Fruit fly (Drosophila melanogaster) Kc167 (cell line): ENCODE results near the gene Srr.

ENCODE experiments used
- Myc ChIP-seq: fragments of >200 bp; optimal IDR thresholded peaks from 2 replicates; lab custom pipeline; 2017; ENCODE audit warnings: missing external identifiers
- Sin3A ChIP-seq: fragments of >200 bp; optimal IDR thresholded peaks from 2 replicates; lab custom pipeline; 2018; ENCODE audit warnings: missing external identifiers
- h ChIP-seq: fragments of >200 bp; optimal IDR thresholded peaks from 3 replicates; lab custom pipeline; 2018; ENCODE audit warnings: missing external identifiers
- insv ChIP-seq: fragments of >200 bp; optimal IDR thresholded peaks from 3 replicates; lab custom pipeline; 2018; ENCODE audit warnings: missing external identifiers
- psq ChIP-seq: fragments of >200 bp; optimal IDR thresholded peaks from 2 replicates; lab custom pipeline; 2017; ENCODE audit warnings: missing external identifiers
- ttk ChIP-seq: sonication (Bioruptor generic); optimal IDR thresholded peaks from 2 replicates; lab custom pipeline; 2017; ENCODE audit warnings: missing external identifiers

The Srr gene

dm6 chr3R:9376789-9377188 lies 11.6 kb downstream of the Srr start:
- TF ChIP-seq h (lab: Kevin White, UChicago) (no peak), insv (lab: Kevin White, UChicago) (no peak), Sin3A (no peak), Myc (no peak), psq (lab: Kevin White, UChicago) (no peak), ttk (no peak)

DNA sequence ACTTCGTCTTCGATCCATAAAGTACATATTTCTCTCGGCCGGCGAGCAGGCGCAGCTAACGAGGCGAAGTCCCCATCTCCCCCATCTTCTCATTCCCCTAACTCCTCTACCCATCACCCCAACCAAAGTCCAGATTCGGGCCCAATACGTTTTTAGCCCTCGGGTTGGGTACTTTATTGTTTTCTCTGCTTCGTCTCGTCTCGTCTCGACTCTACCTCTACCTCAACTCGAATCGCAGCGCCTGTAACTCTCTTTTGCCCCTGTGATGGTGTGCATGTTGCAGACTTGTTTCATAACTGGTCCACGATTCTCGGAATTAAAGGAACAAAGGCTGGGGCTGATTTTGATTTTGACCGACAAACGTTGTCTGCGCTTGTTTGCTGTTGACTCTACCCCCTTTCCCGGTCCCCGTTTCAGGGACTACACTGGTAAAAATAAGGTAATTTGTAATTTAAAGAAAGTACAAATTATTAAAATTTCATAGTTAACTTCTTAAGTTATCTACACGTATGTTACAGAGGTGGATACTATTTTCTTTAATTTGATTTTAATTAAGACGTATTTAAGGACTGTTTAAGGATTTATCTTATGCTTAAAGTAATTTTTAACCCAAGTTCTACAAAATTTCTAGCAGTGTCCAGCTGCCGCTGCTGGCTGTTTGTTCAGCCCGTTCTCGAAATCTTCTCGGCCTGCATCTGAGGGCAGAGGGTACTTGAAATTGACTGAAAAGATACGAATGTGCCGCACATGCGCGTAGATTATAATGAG lies 13.6 kb downstream of the Srr start:
- TF ChIP-seq insv (lab: Kevin White, UChicago): no peak
- no peak for TF ChIP-seq Sin3A

dm6 chr3R:9380970-9381369 lies 15.8 kb downstream of the Srr start:
- TF ChIP-seq psq (lab: Kevin White, UChicago): no peak
- no peak for TF ChIP-seq h (lab: Kevin White, UChicago)
- no peak for TF ChIP-seq ttk
- no peak for TF ChIP-seq insv (lab: Kevin White, UChicago)
- TF ChIP-seq Myc: no peak
- no peak for TF ChIP-seq Sin3A

dm6 chr3R:9385987-9386386 lies 20.8 kb downstream of the Srr start:
- TF ChIP-seq psq (lab: Kevin White, UChicago): no peak
- TF ChIP-seq insv (lab: Kevin White, UChicago): no peak
- TF ChIP-seq ttk: no peak
- no peak for TF ChIP-seq h (lab: Kevin White, UChicago)
- TF ChIP-seq Sin3A: no peak
- TF ChIP-seq Myc: no peak

dm6 chr3R:9387634-9388033 lies 22.4 kb downstream of the Srr start:
- TF ChIP-seq insv (lab: Kevin White, UChicago) (no peak), psq (lab: Kevin White, UChicago) (no peak), ttk (no peak), Sin3A (no peak), Myc (no peak), h (lab: Kevin White, UChicago) (no peak)

- TF ChIP-seq ttk (no peak), insv (lab: Kevin White, UChicago) (no peak), h (lab: Kevin White, UChicago) (no peak), Sin3A (no peak), psq (lab: Kevin White, UChicago) (no peak), Myc (no peak)
Observed at dm6 chr3R:9388321-9388720, 23.1 kb downstream of the Srr start.

dm6 chr3R:9388972-9389371 lies 23.8 kb downstream of the Srr start:
- TF ChIP-seq Myc (no peak), h (lab: Kevin White, UChicago) (no peak), ttk (no peak), Sin3A (no peak), insv (lab: Kevin White, UChicago) (no peak), psq (lab: Kevin White, UChicago) (no peak)

DNA sequence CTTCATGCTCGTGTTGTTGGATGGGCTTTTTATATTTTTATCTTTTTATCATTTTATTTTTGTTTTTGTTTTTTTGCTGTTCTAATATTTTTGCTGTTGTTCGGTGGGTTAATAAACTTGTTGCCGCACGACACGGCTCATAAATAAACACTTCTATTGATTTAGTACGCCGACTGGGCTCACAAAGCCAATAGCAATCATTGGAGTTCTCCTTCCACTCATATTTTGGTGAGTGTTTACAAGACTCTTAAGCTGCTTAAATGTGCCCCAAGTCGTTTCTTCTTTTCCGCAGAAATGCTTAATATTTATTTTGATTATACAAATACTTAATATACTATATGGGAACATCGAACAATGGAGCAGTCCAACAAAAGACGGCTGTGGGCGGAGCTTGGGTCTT lies 25.0 kb downstream of the Srr start:
- no peak for TF ChIP-seq Myc
- TF ChIP-seq h (lab: Kevin White, UChicago): no peak
- TF ChIP-seq Sin3A: no peak
- TF ChIP-seq insv (lab: Kevin White, UChicago): no peak
- TF ChIP-seq psq (lab: Kevin White, UChicago): no peak

- TF ChIP-seq ttk (no peak), psq (lab: Kevin White, UChicago) (no peak), Myc (no peak), Sin3A (no peak), h (lab: Kevin White, UChicago) (no peak), insv (lab: Kevin White, UChicago) (no peak)
Observed at dm6 chr3R:9392421-9392820, 27.2 kb downstream of the Srr start.

- no peak for TF ChIP-seq h (lab: Kevin White, UChicago)
- TF ChIP-seq insv (lab: Kevin White, UChicago): no peak
- no peak for TF ChIP-seq Sin3A
- TF ChIP-seq ttk: no peak
- TF ChIP-seq psq (lab: Kevin White, UChicago): no peak
- no peak for TF ChIP-seq Myc
Observed at dm6 chr3R:9393542-9394025, 28.4 kb downstream of the Srr start.

- no peak for TF ChIP-seq psq (lab: Kevin White, UChicago)
- no peak for TF ChIP-seq Myc
- TF ChIP-seq Sin3A: no peak
- no peak for TF ChIP-seq h (lab: Kevin White, UChicago)
- TF ChIP-seq insv (lab: Kevin White, UChicago): no peak
- TF ChIP-seq ttk: no peak
Observed at dm6 chr3R:9394385-9395042, 29.3 kb downstream of the Srr start, which contains the start of gene FER. Gene FER (minus strand): TSS chr3R:9394546.

dm6 chr3R:9395998-9396397 lies 30.8 kb downstream of the Srr start:
- TF ChIP-seq h (lab: Kevin White, UChicago) (no peak), ttk (no peak), Myc (no peak), Sin3A (no peak), psq (lab: Kevin White, UChicago) (no peak)

- TF ChIP-seq h (lab: Kevin White, UChicago) (no peak), psq (lab: Kevin White, UChicago) (no peak), Myc (no peak), insv (lab: Kevin White, UChicago) (no peak), ttk (no peak), Sin3A (no peak)
Observed at dm6 chr3R:9397890-9398289, 32.7 kb downstream of the Srr start, which contains the start of gene Or85f. Gene Or85f (plus strand): TSS chr3R:9398190.
